Worm (Caenorhabditis elegans): ENCODE results near the gene sea-1.

The sea-1 gene

DNA sequence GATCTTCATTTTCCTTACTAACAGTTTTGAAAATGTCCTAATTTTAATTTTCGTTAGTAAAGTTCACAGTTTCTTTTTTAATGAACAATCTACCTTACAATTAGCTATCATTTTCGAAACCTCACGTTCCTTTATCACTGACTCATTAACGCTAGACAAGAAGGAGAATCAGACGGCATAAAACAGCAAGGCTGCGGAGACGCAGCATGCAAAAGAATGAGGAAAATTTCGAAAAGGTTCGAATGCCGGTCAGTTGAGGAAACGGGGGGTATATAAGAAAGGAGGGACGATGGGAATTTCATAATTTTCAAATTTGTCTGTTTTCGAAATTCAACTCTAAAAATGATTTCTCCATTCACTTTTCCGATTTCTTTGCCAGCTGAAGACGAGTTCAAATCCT is 11.5 kb downstream of the sea-1 start, which contains the start of gene F19B10.13:
Gene F19B10.13, plus strand, starts transcription at position 343 of the 400 bp plus-strand sequence.
- no peak for TF ChIP-seq peb-1 (tag; optimal IDR thresholded peaks at IDR 0.05)
- TF ChIP-seq F13H6.1 (tag; optimal IDR thresholded peaks at IDR 0.05), result no peak
- no peak for TF ChIP-seq elt-3 (tag; optimal IDR thresholded peaks at IDR 0.05)
- no peak for TF ChIP-seq nhr-21 (tag; optimal IDR thresholded peaks at IDR 0.05)
- TF ChIP-seq mdl-1 (tag; optimal IDR thresholded peaks at IDR 0.05), result no peak
- TF ChIP-seq aly-2 (tag; optimal IDR thresholded peaks at IDR 0.05), result no peak
- no peak for TF ChIP-seq nhr-129 (tag; optimal IDR thresholded peaks at IDR 0.05)
- peak; percentile 95 for TF ChIP-seq fos-1 (tag; optimal IDR thresholded peaks at IDR 0.05)
- TF ChIP-seq nhr-23 (tag; optimal IDR thresholded peaks at IDR 0.05), result no peak
- peak; percentile 84 for TF ChIP-seq C34F6.9 (tag; optimal IDR thresholded peaks at IDR 0.05)
- no peak for TF ChIP-seq nhr-25 (tag; optimal IDR thresholded peaks at IDR 0.05)
- TF ChIP-seq sma-3 (GFP tag; optimal IDR thresholded peaks at IDR 0.05), result no peak
- TF ChIP-seq crh-2 (tag; optimal IDR thresholded peaks at IDR 0.05), result no peak
- TF ChIP-seq nhr-10 (tag; optimal IDR thresholded peaks at IDR 0.05), result no peak
- TF ChIP-seq alr-1 (tag; optimal IDR thresholded peaks at IDR 0.05), result no peak
- TF ChIP-seq ztf-4 (tag; optimal IDR thresholded peaks at IDR 0.05), result no peak
- no peak for TF ChIP-seq snpc-4 (tag; optimal IDR thresholded peaks at IDR 0.05)
- TF ChIP-seq nhr-237 (tag; optimal IDR thresholded peaks at IDR 0.05), result no peak
- no peak for TF ChIP-seq ztf-1 (GFP tag; conservative IDR thresholded peaks at IDR 0.05)
- no peak for TF ChIP-seq egl-27 (tag; optimal IDR thresholded peaks at IDR 0.05)
- TF ChIP-seq unc-39 (tag; optimal IDR thresholded peaks at IDR 0.05), result no peak
- TF ChIP-seq unc-55 (GFP tag; optimal IDR thresholded peaks at IDR 0.05), result peak; percentile 53
- TF ChIP-seq gmeb-1 (tag; optimal IDR thresholded peaks at IDR 0.05), result peak; percentile 17

DNA sequence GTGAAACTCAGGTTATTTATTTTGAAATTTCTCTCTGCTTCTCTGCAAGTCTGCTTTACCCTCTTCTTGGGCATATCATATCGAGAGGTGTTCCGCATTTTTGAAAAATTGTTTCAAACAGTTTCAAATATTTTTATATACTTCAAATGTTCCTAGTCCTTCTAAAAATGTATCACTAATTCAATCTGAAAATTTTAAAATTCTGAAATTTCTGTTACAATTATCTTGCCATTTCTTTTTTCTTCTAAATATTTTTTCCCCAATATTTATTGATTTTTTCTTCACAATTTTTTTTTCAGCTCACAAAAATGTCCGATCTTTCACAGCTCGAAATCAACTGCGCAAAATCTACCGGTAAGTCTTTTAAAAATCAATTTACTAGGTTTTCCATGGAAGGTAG is 13.6 kb downstream of the sea-1 start, which contains the start of gene F19B10.4:
Gene F19B10.4, plus strand, starts transcription at position 301 of the 400 bp plus-strand sequence.
- TF ChIP-seq nhr-11 (tag; optimal IDR thresholded peaks at IDR 0.05) (no peak), ztf-11 (tag; optimal IDR thresholded peaks at IDR 0.05) (no peak), ZK546.5 (tag; optimal IDR thresholded peaks at IDR 0.05) (no peak), nhr-237 (tag; optimal IDR thresholded peaks at IDR 0.05) (no peak), crh-2 (tag; optimal IDR thresholded peaks at IDR 0.05) (no peak), alr-1 (tag; optimal IDR thresholded peaks at IDR 0.05) (no peak), dmd-4 (tag; optimal IDR thresholded peaks at IDR 0.05) (no peak), nhr-25 (tag; optimal IDR thresholded peaks at IDR 0.05) (no peak), sma-3 (GFP tag; optimal IDR thresholded peaks at IDR 0.05) (no peak), elt-3 (tag; optimal IDR thresholded peaks at IDR 0.05) (no peak), nhr-21 (tag; optimal IDR thresholded peaks at IDR 0.05) (no peak), F13H6.1 (tag; optimal IDR thresholded peaks at IDR 0.05) (no peak), R02D3.7 (tag; optimal IDR thresholded peaks at IDR 0.05) (no peak), Y55F3AM.14 (GFP tag; optimal IDR thresholded peaks at IDR 0.05) (no peak), lin-11 (tag; optimal IDR thresholded peaks at IDR 0.05) (no peak), lsy-2 (tag; optimal IDR thresholded peaks at IDR 0.05) (no peak), snpc-4 (tag; optimal IDR thresholded peaks at IDR 0.05) (no peak), ceh-82 (tag; optimal IDR thresholded peaks at IDR 0.05) (no peak)

DNA sequence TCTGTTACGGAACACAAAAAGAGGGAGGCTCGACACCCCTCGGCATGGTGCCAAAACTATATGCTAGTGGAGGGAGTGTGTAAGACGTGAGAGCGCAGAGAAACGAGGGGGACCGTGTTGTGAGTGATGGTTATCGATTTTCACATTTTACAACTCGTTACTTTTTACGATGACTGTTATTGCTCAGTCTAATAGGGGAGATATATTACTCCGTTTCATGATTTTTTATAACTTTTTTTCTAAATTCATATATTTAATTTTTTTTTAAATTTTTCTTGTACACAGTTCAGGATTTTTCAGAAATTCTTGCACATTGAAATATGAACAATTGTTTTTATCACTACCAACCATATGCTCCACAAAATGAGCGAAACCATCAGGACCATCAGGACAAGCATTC is 18.0 kb downstream of the sea-1 start, which contains the start of gene F19B10.5:
Gene F19B10.5, plus strand, starts transcription at position 301 of the 400 bp plus-strand sequence.
- TF ChIP-seq peb-1 (tag; optimal IDR thresholded peaks at IDR 0.05), result no peak
- TF ChIP-seq mbf-1 (tag; optimal IDR thresholded peaks at IDR 0.05), result no peak
- TF ChIP-seq blmp-1 (tag; optimal IDR thresholded peaks at IDR 0.05; ENCODE audit: insufficient read depth), result no peak
- no peak for TF ChIP-seq nhr-25 (tag; optimal IDR thresholded peaks at IDR 0.05)
- no peak for TF ChIP-seq mab-5 (tag; optimal IDR thresholded peaks at IDR 0.05)
- no peak for TF ChIP-seq dmd-4 (tag; optimal IDR thresholded peaks at IDR 0.05)
- TF ChIP-seq nhr-23 (tag; optimal IDR thresholded peaks at IDR 0.05), result no peak
- TF ChIP-seq egl-27 (tag; optimal IDR thresholded peaks at IDR 0.05), result no peak
- TF ChIP-seq nhr-12 (tag; optimal IDR thresholded peaks at IDR 0.05), result no peak
- TF ChIP-seq lsy-2 (tag; optimal IDR thresholded peaks at IDR 0.05), result no peak
- no peak for TF ChIP-seq lin-11 (tag; optimal IDR thresholded peaks at IDR 0.05)
- no peak for TF ChIP-seq R02D3.7 (tag; optimal IDR thresholded peaks at IDR 0.05)
- no peak for TF ChIP-seq ceh-82 (tag; optimal IDR thresholded peaks at IDR 0.05)
- no peak for TF ChIP-seq nhr-21 (tag; optimal IDR thresholded peaks at IDR 0.05)
- no peak for TF ChIP-seq alr-1 (tag; optimal IDR thresholded peaks at IDR 0.05)
- no peak for TF ChIP-seq nhr-11 (tag; optimal IDR thresholded peaks at IDR 0.05)
- TF ChIP-seq nhr-129 (tag; optimal IDR thresholded peaks at IDR 0.05), result no peak
- TF ChIP-seq elt-1 (tag; optimal IDR thresholded peaks at IDR 0.05), result no peak
- no peak for TF ChIP-seq ztf-11 (tag; optimal IDR thresholded peaks at IDR 0.05)
- TF ChIP-seq zag-1 (tag; optimal IDR thresholded peaks at IDR 0.05), result no peak
